Fruit fly (Drosophila melanogaster) whole organism, prepupa: ENCODE data around the gene CG15543.

Source experiments
- CG10669 ChIP-seq: fragments of 200-800 bp; sonication (Bioruptor generic); optimal IDR thresholded peaks from 3 replicates; lab custom pipeline; 2018; ENCODE audit warnings: missing biosample characterization, mild to moderate bottlenecking, missing genetic modification characterization, moderate library complexity
- CG1621 ChIP-seq: fragments of 200-800 bp; sonication (Bioruptor generic); optimal IDR thresholded peaks from 3 replicates; lab custom pipeline; 2018; ENCODE audit warnings: missing biosample characterization, mild to moderate bottlenecking, missing genetic modification characterization
- CG3032 ChIP-seq: fragments of 200-800 bp; optimal IDR thresholded peaks from 2 replicates; lab custom pipeline; 2019; ENCODE audit warnings: missing biosample characterization, mild to moderate bottlenecking, missing genetic modification characterization, moderate library complexity
- CG31627 ChIP-seq: fragments of 200-800 bp; sonication (Bioruptor generic); optimal IDR thresholded peaks from 3 replicates; lab custom pipeline; 2016; ENCODE audit warnings: missing biosample characterization, missing genetic modification characterization
- CG32006 ChIP-seq: fragments of 200-800 bp; sonication (Bioruptor generic); optimal IDR thresholded peaks from 3 replicates; lab custom pipeline; 2017; ENCODE audit warnings: missing biosample characterization, mild to moderate bottlenecking, missing genetic modification characterization
- CG34406 ChIP-seq: fragments of 200-800 bp; sonication (Bioruptor generic); optimal IDR thresholded peaks from 3 replicates; lab custom pipeline; 2016; ENCODE audit warnings: missing biosample characterization, missing genetic modification characterization
- CG3919 ChIP-seq: fragments of 200-800 bp; sonication (Bioruptor generic); optimal IDR thresholded peaks from 3 replicates; lab custom pipeline; 2016; ENCODE audit warnings: missing biosample characterization, missing genetic modification characterization
- CG6163 ChIP-seq: fragments of 200-800 bp; sonication (Bioruptor generic); IDR thresholded peaks from 3 replicates; pipeline ENCODE4 v1.3.6; 2022; ENCODE audit warnings: missing biosample characterization, missing genetic modification characterization
- CG6792 ChIP-seq: fragments of 200-800 bp; sonication (Bioruptor generic); optimal IDR thresholded peaks from 3 replicates; lab custom pipeline; 2016; ENCODE audit warnings: missing biosample characterization, missing genetic modification characterization
- CG8319 ChIP-seq: fragments of 200-800 bp; sonication (Bioruptor generic); optimal IDR thresholded peaks from 3 replicates; lab custom pipeline; 2016; ENCODE audit warnings: missing biosample characterization, missing genetic modification characterization
- CG9139 ChIP-seq: fragments of 200-800 bp; sonication (Bioruptor generic); optimal IDR thresholded peaks from 3 replicates; lab custom pipeline; 2017; ENCODE audit warnings: missing biosample characterization, mild to moderate bottlenecking, missing genetic modification characterization
- Eip75B ChIP-seq: fragments of 200-800 bp; sonication (Bioruptor generic); optimal IDR thresholded peaks from 3 replicates; lab custom pipeline; 2016; ENCODE audit warnings: missing biosample characterization, missing genetic modification characterization
- Eip78C ChIP-seq: fragments of 200-800 bp; sonication (Bioruptor generic); peaks from one replicate; lab custom pipeline; 2016; ENCODE audit warnings: missing biosample characterization, missing genetic modification characterization
- Eip93F ChIP-seq: fragments of 200-800 bp; sonication (Bioruptor generic); optimal IDR thresholded peaks from 2 replicates; lab custom pipeline; 2016; ENCODE audit warnings: missing biosample characterization, mild to moderate bottlenecking, missing genetic modification characterization
- Ets21C ChIP-seq: fragments of 200-800 bp; sonication (Bioruptor generic); optimal IDR thresholded peaks from 3 replicates; lab custom pipeline; 2016; ENCODE audit warnings: missing biosample characterization, missing genetic modification characterization
- Ets96B ChIP-seq: fragments of 200-800 bp; optimal IDR thresholded peaks from 2 replicates; lab custom pipeline; 2019; ENCODE audit warnings: missing biosample characterization, mild to moderate bottlenecking, missing genetic modification characterization, moderate library complexity
- Gug ChIP-seq: fragments of 200-800 bp; sonication (Bioruptor generic); IDR thresholded peaks from 2 replicates; pipeline ENCODE4 v1.3.6; 2022; ENCODE audit warnings: missing biosample characterization, missing genetic modification characterization
- Hr38 ChIP-seq: sonication (Bioruptor generic); optimal IDR thresholded peaks from 2 replicates; lab custom pipeline; 2016; ENCODE audit warnings: missing biosample characterization, missing genetic modification characterization
- Hr39 ChIP-seq: fragments of 200-800 bp; sonication (Bioruptor generic); optimal IDR thresholded peaks from 2 replicates; lab custom pipeline; 2016; ENCODE audit warnings: missing biosample characterization, missing genetic modification characterization
- Hr4 ChIP-seq: fragments of 200-800 bp; sonication (Bioruptor generic); optimal IDR thresholded peaks from 3 replicates; lab custom pipeline; 2016; ENCODE audit warnings: missing biosample characterization, missing genetic modification characterization
- Met ChIP-seq: fragments of 200-800 bp; sonication (Bioruptor generic); optimal IDR thresholded peaks from 3 replicates; lab custom pipeline; 2016; ENCODE audit warnings: missing biosample characterization, missing genetic modification characterization
- OdsH ChIP-seq: fragments of 200-800 bp; sonication (Bioruptor generic); optimal IDR thresholded peaks from 3 replicates; lab custom pipeline; 2016; ENCODE audit warnings: missing biosample characterization, missing genetic modification characterization
- Smox ChIP-seq: fragments of 200-800 bp; sonication (Bioruptor generic); optimal IDR thresholded peaks from 3 replicates; lab custom pipeline; 2016; ENCODE audit warnings: missing biosample characterization, missing genetic modification characterization
- Sox102F ChIP-seq: fragments of 200-800 bp; sonication (Bioruptor generic); optimal IDR thresholded peaks from 2 replicates; lab custom pipeline; 2016; ENCODE audit warnings: missing biosample characterization, mild to moderate bottlenecking, missing genetic modification characterization
- Sox14 ChIP-seq: fragments of 200-800 bp; sonication (Bioruptor generic); optimal IDR thresholded peaks from 3 replicates; lab custom pipeline; 2016; ENCODE audit warnings: missing biosample characterization, missing genetic modification characterization
- Sox15 ChIP-seq: fragments of 200-800 bp; sonication (Bioruptor generic); optimal IDR thresholded peaks from 3 replicates; lab custom pipeline; 2016; ENCODE audit warnings: missing biosample characterization, missing genetic modification characterization
- acj6 ChIP-seq: fragments of 200-800 bp; sonication (Bioruptor generic); optimal IDR thresholded peaks from 3 replicates; lab custom pipeline; 2016; ENCODE audit warnings: missing biosample characterization, missing genetic modification characterization
- cyc ChIP-seq: fragments of 200-800 bp; sonication (Bioruptor generic); optimal IDR thresholded peaks from 3 replicates; lab custom pipeline; 2016; ENCODE audit warnings: missing biosample characterization, missing genetic modification characterization
- dsx ChIP-seq: fragments of 200-800 bp; optimal IDR thresholded peaks from 3 replicates; lab custom pipeline; 2019; ENCODE audit warnings: missing biosample characterization, mild to moderate bottlenecking, missing genetic modification characterization, moderate library complexity; ENCODE audit not compliant: poor library complexity, severe bottlenecking
- esn ChIP-seq: fragments of 200-800 bp; sonication (Bioruptor generic); optimal IDR thresholded peaks from 2 replicates; lab custom pipeline; 2016; ENCODE audit warnings: missing biosample characterization, mild to moderate bottlenecking, missing genetic modification characterization, moderate library complexity
- fd59A ChIP-seq: fragments of 200-800 bp; sonication (Bioruptor generic); optimal IDR thresholded peaks from 2 replicates; lab custom pipeline; 2017; ENCODE audit warnings: missing biosample characterization, mild to moderate bottlenecking, missing genetic modification characterization, missing genetic modification reagents
- lz ChIP-seq: fragments of 200-800 bp; sonication (Bioruptor generic); optimal IDR thresholded peaks from 3 replicates; lab custom pipeline; 2016; ENCODE audit warnings: missing biosample characterization, missing genetic modification characterization
- net ChIP-seq: fragments of 200-800 bp; sonication (Bioruptor generic); optimal IDR thresholded peaks from 3 replicates; lab custom pipeline; 2016; ENCODE audit warnings: missing biosample characterization, missing genetic modification characterization
- pdm3 ChIP-seq: fragments of 200-800 bp; sonication (Bioruptor generic); optimal IDR thresholded peaks from 3 replicates; lab custom pipeline; 2016; ENCODE audit warnings: missing biosample characterization, missing genetic modification characterization
- ss ChIP-seq, 2 experiments: fragments of 200-800 bp; sonication (Bioruptor generic); optimal IDR thresholded peaks; 2 replicates in 1 of 2; 3 replicates in 1 of 2; lab custom pipeline; 2017 to 2018; ENCODE audit warnings: mild to moderate bottlenecking in 2 of 2, missing biosample characterization in 2 of 2, missing genetic modification characterization in 2 of 2, moderate library complexity in 1 of 2
- svp ChIP-seq: fragments of 200-800 bp; sonication (Bioruptor generic); peaks from one replicate; lab custom pipeline; 2016; ENCODE audit warnings: missing biosample characterization, missing genetic modification characterization

Gene CG15543

DNA sequence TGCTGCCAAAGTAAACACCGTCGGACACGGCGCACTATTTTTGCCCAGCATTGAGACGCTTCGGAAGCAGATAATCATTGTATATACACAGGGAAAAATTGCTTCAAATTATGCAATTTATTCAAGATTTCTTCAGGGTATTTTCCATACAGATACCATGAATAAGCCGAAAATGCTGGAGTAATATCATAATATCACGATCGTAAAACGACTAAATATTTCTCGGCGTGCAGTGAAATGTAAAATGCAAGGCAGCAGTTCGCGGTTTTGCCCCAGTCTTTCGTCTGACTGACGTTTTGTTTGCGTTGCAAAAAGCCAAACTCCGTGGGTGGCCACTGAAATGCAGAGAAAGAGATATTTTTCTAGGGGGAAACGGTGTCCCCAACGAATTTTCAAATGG is 8.2 kb downstream of the CG15543 start:
- peak; percentile 43 for TF ChIP-seq svp
- no peak for TF ChIP-seq Hr39 (GFP tag; lab: Kevin White, UChicago)

DNA sequence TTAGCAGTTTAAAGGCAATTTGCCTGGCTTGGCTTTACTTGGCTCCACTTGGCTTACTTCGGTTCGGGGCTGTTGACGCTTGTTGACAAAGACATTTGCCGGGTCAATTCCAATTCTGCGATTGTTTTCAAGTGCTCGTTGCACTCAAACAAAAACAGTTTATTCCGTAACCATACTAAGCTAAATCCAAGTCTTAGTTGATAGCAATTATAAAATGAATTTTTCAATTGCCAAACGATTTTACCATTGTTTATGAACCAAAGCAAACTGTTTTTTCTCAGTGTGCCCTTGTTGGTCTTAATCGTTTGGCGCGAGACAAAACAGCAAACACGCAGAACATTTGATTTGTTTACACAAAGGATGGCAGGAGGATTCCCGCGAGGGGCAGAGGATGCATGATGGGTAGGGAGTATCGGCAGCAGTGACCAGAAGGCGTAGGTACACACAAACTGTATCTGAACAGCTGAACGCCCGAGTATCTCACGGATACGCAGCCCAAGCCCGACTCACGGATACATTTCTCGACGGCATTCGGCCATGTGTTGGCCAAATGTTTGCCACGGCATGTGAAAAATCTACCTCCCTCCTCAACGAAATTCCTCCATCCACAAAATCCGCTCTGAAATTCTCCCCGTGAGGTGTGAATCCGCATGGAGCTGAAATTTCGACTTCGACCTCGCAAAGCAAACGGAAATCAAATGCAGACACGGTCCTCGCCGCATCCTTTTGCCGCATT is 12.0 kb downstream of the CG15543 start:
- TF ChIP-seq svp (peak; percentile 62), CG3032 (no peak)
- TF ChIP-seq, all 60 proteins: peak for 1

DNA sequence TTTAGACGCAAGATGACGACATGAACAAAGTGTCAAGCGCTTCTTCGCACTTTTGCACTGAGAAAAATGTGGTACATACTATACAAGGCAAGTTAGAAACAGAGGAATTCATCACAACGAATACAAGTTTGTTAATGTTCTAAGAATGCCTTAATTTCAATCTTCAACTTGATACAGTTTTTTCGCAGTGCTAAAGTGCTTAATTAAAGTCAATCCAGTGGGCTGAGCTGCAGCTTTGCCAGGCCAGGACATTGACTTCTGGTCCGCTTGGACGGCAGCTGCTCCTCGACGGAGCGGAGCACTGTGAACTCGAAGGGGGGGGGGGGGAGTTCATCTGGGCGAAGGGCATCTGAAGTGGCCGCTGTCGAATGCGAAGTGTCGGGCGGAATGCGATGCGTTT is 13.5 kb downstream of the CG15543 start:
- peak; percentile 59; the same call in 2 of the 3 replicates for TF ChIP-seq CG6163 (GFP tag; lab: Robert Waterston, UW)
- peak; percentile 14 for TF ChIP-seq CG3919 (GFP tag; lab: Kevin White, UChicago)
- peak; percentile 15 for TF ChIP-seq Ets96B
- no peak for TF ChIP-seq lz
- peak; percentile 18 for TF ChIP-seq CG31627 (GFP tag; lab: Kevin White, UChicago)
- peak; percentile 11 for TF ChIP-seq CG10669
- no peak for TF ChIP-seq CG8319 (GFP tag; lab: Kevin White, UChicago)
- TF ChIP-seq ss (GFP tag; optimal IDR thresholded peaks at IDR 0.05; lab: Kevin White, UChicago), result no peak
- TF ChIP-seq Ets21C (GFP tag; lab: Kevin White, UChicago), result no peak
- TF ChIP-seq CG34406 (GFP tag; lab: Kevin White, UChicago), result no peak
- TF ChIP-seq Hr39 (GFP tag; lab: Kevin White, UChicago), result peak; percentile 15
- no peak for TF ChIP-seq OdsH
- no peak for TF ChIP-seq Met (GFP tag; lab: Kevin White, UChicago)
- peak; percentile 0 for TF ChIP-seq esn (GFP tag; lab: Kevin White, UChicago)
- peak; percentile 8 for TF ChIP-seq pdm3
- no peak for TF ChIP-seq Sox15 (GFP tag; lab: Kevin White, UChicago)
- peak; percentile 7 for TF ChIP-seq dsx (GFP tag; lab: Kevin White, UChicago)
- TF ChIP-seq Gug, result no peak
- TF ChIP-seq Eip78C (GFP tag; lab: Kevin White, UChicago), result peak; percentile 69
- no peak for TF ChIP-seq net (GFP tag; lab: Kevin White, UChicago)
- no peak for TF ChIP-seq cyc (GFP tag; lab: Kevin White, UChicago)
- TF ChIP-seq CG6792 (GFP tag; lab: Kevin White, UChicago), result peak; percentile 1
- no peak for TF ChIP-seq Hr38
- TF ChIP-seq Sox102F (GFP tag; lab: Kevin White, UChicago), result no peak
- TF ChIP-seq Sox14, result no peak
- no peak for TF ChIP-seq CG3032
- no peak for TF ChIP-seq Eip93F (GFP tag; lab: Kevin White, UChicago)
- no peak for TF ChIP-seq CG32006 (GFP tag; lab: Kevin White, UChicago)
- no peak for TF ChIP-seq Smox (GFP tag; lab: Kevin White, UChicago)
- no peak for TF ChIP-seq Hr4 (GFP tag; lab: Kevin White, UChicago)
- no peak for TF ChIP-seq CG9139
- TF ChIP-seq svp, result peak; percentile 69
- peak; percentile 4 for TF ChIP-seq fd59A (GFP tag; lab: Kevin White, UChicago)
- TF ChIP-seq acj6 (GFP tag; lab: Kevin White, UChicago), result no peak
- TF ChIP-seq Eip75B (GFP tag; lab: Kevin White, UChicago), result peak; percentile 2
- TF ChIP-seq CG1621 (tag; lab: Kevin White, UChicago), result no peak
